Worm (Caenorhabditis elegans) whole organism, late embryonic: ENCODE measurements around the gene spe-6.

ENCODE experiments used
- ceh-45 ChIP-seq: fragments of 200-800 bp; sonication (Bioruptor generic); IDR thresholded peaks from 2 replicates; pipeline ENCODE4 v1.3.6; 2022; ENCODE audit warnings: missing genetic modification reagents, missing genetic modification characterization, missing compliant biosample characterization
- ceh-9 ChIP-seq: sonication (generic microtip); optimal IDR thresholded peaks from 2 replicates; lab custom pipeline; 2016; ENCODE audit warnings: mild to moderate bottlenecking, missing genetic modification characterization, inconsistent platforms, missing compliant biosample characterization
- ets-4 ChIP-seq: sonication (generic microtip); optimal IDR thresholded peaks from 2 replicates; lab custom pipeline; 2016; ENCODE audit warnings: missing genetic modification characterization, missing compliant biosample characterization
- eyg-1 ChIP-seq: sonication (generic microtip); optimal IDR thresholded peaks from 2 replicates; lab custom pipeline; 2016; ENCODE audit warnings: missing genotype, missing genetic modification characterization, missing compliant biosample characterization
- fkh-10 ChIP-seq: fragments of 150-350 bp; optimal IDR thresholded peaks from 2 replicates; lab custom pipeline; 2014; ENCODE audit warnings: missing biosample characterization, missing genetic modification reagents, missing genetic modification characterization
- pha-4 ChIP-seq: fragments of 150-350 bp; optimal IDR thresholded peaks from 2 replicates; lab custom pipeline; 2018; ENCODE audit warnings: missing biosample characterization, missing genetic modification reagents, missing genetic modification characterization
- tbx-2 ChIP-seq: sonication (generic microtip); optimal IDR thresholded peaks from 2 replicates; lab custom pipeline; 2016; ENCODE audit warnings: missing genetic modification characterization, missing compliant biosample characterization

DNA sequence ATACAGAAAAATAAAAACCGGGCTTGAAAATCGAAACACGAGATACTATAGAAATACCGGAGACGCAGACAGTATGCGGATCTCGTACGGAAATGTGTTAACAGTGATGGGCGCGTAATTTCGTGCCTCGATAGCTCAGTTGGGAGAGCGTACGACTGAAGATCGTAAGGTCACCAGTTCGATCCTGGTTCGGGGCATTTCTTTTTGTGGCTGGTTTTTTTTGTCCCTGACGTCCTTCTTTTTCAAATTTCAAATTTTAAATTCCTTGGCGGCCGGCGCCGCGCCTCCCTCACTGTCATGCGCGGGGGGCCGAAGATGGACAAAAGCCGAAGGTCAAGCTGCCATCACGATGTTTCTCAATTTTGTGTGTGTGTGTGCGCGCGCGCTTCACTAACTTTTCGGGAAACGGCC is 49.4 kb downstream of the spe-6 start:
- no peak for TF ChIP-seq ets-4
- TF ChIP-seq eyg-1 (tag; lab: Kevin White, UChicago), result no peak
- TF ChIP-seq pha-4 (tag; lab: Kevin White, UChicago), result no peak
- TF ChIP-seq ceh-45 (GFP tag; lab: Robert Waterston, UW), result no peak
- no peak for TF ChIP-seq ceh-9 (tag; lab: Kevin White, UChicago)
- TF ChIP-seq tbx-2, result no peak
- no peak for TF ChIP-seq fkh-10 (GFP tag; lab: Kevin White, UChicago)
